Fruit fly (Drosophila melanogaster) S2 (cell line): ENCODE results near the gene pb.

Experiments used
- CG8478 ChIP-seq: fragments of >200 bp; optimal IDR thresholded peaks from 2 replicates; lab custom pipeline; 2018
- CTCF ChIP-seq, 2 experiments: fragments of >200 bp; optimal IDR thresholded peaks; 2 replicates each; lab custom pipeline; 2018

dm6 chr3R:6762188-6762643 is 20.4 kb upstream of the pb start, which contains the start of gene Ama:
- TF ChIP-seq CG8478 (lab: Kevin White, UChicago) (no peak), CTCF (optimal IDR thresholded peaks at IDR 0.05; lab: Kevin White, UChicago) (no peak)
